Fruit fly (Drosophila melanogaster): ENCODE results near the gene Eig71Ee.

Gene Eig71Ee

dm6 chr3L:15675111-15675510 lies 19.3 kb upstream of the Eig71Ee start (continued):
- TF ChIP-seq CG7271 (tag; optimal IDR thresholded peaks at IDR 0.05) (peak; percentile 29), CG17568 (GFP tag; optimal IDR thresholded peaks at IDR 0.05) (peak; percentile 38), nerfin-2 (GFP tag; IDR thresholded peaks at IDR 0.05; ENCODE audit: partially characterized antibody) (no peak), tin (GFP tag; optimal IDR thresholded peaks at IDR 0.05) (peak; percentile 78), slbo (GFP tag; IDR thresholded peaks at IDR 0.05) (no peak), kay (GFP tag; optimal IDR thresholded peaks at IDR 0.05) (no peak), Ravus (GFP tag; IDR thresholded peaks at IDR 0.05) (no peak), CG17186 (GFP tag; optimal IDR thresholded peaks at IDR 0.05) (peak; percentile 62), wor (GFP tag; IDR thresholded peaks at IDR 0.05) (no peak), dan (GFP tag; IDR thresholded peaks at IDR 0.05) (peak; percentile 54; the same call in 1 of the 2 replicates), CG17359 (tag; optimal IDR thresholded peaks at IDR 0.05) (peak; percentile 52), hb (GFP tag; IDR thresholded peaks at IDR 0.05; ENCODE audit: partially characterized antibody) (no peak), CG8388 (GFP tag; optimal IDR thresholded peaks at IDR 0.05) (peak; percentile 79), CG10209 (GFP tag; optimal IDR thresholded peaks at IDR 0.05) (peak; percentile 65), ttk (GFP tag; IDR thresholded peaks at IDR 0.05) (peak; percentile 55; the same call in 1 of the 2 replicates), CG17328 (GFP tag; IDR thresholded peaks at IDR 0.05) (peak; percentile 79), cg (GFP tag; optimal IDR thresholded peaks at IDR 0.05) (no peak), chinmo (GFP tag; IDR thresholded peaks at IDR 0.05; ENCODE audit: partially characterized antibody) (no peak), kah (GFP tag; optimal IDR thresholded peaks at IDR 0.05) (peak; percentile 91), bbx (GFP tag; IDR thresholded peaks at IDR 0.05; ENCODE audit: partially characterized antibody) (no peak), luna (GFP tag; optimal IDR thresholded peaks at IDR 0.05) (no peak), CTCF (GFP tag; optimal IDR thresholded peaks at IDR 0.05) (no peak), ATbp (GFP tag; optimal IDR thresholded peaks at IDR 0.05) (peak; percentile 50), CG4707 (GFP tag; optimal IDR thresholded peaks at IDR 0.05) (no peak), crc (GFP tag; optimal IDR thresholded peaks at IDR 0.05) (peak; percentile 18), NK7.1 (GFP tag; optimal IDR thresholded peaks at IDR 0.05) (peak; percentile 5), dati (GFP tag; IDR thresholded peaks at IDR 0.05) (0 out of 2 replicates have a peak, but pooled peaks have one; percentile 32), shn (GFP tag; optimal IDR thresholded peaks at IDR 0.05) (peak; percentile 26), CG13123 (GFP tag; optimal IDR thresholded peaks at IDR 0.05) (peak; percentile 17), CG4360 (GFP tag; IDR thresholded peaks at IDR 0.05) (0 out of 2 replicates have a peak, but pooled peaks have one; percentile 39), oc (tag; optimal IDR thresholded peaks at IDR 0.05) (peak; percentile 68), rib (GFP tag; IDR thresholded peaks at IDR 0.05) (no peak), kni (GFP tag; optimal IDR thresholded peaks at IDR 0.05) (no peak), peb (GFP tag; IDR thresholded peaks at IDR 0.05) (0 out of 2 replicates have a peak, but pooled peaks have one; percentile 35), CG12155 (GFP tag; optimal IDR thresholded peaks at IDR 0.05) (peak; percentile 29), danr (GFP tag; IDR thresholded peaks at IDR 0.05) (no peak), ftz-f1 (GFP tag; optimal IDR thresholded peaks at IDR 0.05) (no peak), CG12744 (GFP tag; optimal IDR thresholded peaks at IDR 0.05) (peak; percentile 3), fd3F (GFP tag; optimal IDR thresholded peaks at IDR 0.05) (no peak), sima (GFP tag; optimal IDR thresholded peaks at IDR 0.05) (no peak), schlank (tag; optimal IDR thresholded peaks at IDR 0.05) (no peak), Rfx (GFP tag; IDR thresholded peaks at IDR 0.05) (no peak), CG7786 (GFP tag; optimal IDR thresholded peaks at IDR 0.05) (peak; percentile 44), dmrt99B (tag; optimal IDR thresholded peaks at IDR 0.05) (peak; percentile 56), Mad (GFP tag; optimal IDR thresholded peaks at IDR 0.05) (peak; percentile 41), ab (GFP tag; optimal IDR thresholded peaks at IDR 0.05) (no peak), CG3407 (GFP tag; optimal IDR thresholded peaks at IDR 0.05) (peak; percentile 60), ems (GFP tag; optimal IDR thresholded peaks at IDR 0.05) (peak; percentile 28), nmo (GFP tag; optimal IDR thresholded peaks at IDR 0.05) (peak; percentile 84), ind (GFP tag; optimal IDR thresholded peaks at IDR 0.05) (peak; percentile 49), gsb-n (tag; optimal IDR thresholded peaks at IDR 0.05) (peak; percentile 77), Dref (GFP tag; IDR thresholded peaks at IDR 0.05) (no peak)
